Fruit fly (Drosophila melanogaster): Measurements from ENCODE around the gene CG13970.

Gene CG13970

DNA sequence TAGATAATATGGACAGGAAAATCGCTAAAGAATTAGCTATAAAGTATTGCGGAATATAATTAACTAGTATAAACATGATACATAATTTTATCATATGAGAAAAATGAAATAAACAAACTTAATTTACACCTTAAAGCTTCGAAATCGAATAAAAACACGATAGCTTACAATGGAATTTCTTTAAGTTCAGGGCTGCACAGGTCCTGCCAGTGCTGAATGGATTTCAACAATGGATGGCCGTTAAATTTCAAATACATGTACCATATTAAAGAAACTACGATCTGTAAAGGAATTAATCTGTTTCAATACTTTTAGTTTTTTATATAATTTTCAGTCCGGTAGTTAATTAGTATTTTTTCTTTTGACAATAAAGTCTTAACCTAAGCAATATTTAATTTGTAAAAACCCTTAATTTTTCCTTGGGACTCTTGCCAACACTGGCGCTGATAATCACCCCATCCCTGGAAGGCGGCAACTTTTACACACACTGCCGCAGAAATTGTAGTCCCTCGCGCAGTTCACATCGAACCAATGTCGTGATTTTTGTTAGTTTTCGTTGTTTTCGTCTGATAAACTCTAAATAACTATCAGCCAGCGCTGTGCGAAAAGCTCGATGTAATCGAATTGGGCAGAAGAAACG, 42.8 kb downstream of the CG13970 start, which contains the start of the genes barr and lok:
barr (minus strand) TSS at position 353 of the 640 bp plus-strand sequence.
lok (plus strand) TSS at position 405 of the 640 bp plus-strand sequence.
- TF ChIP-seq CG18011 (GFP tag; optimal IDR thresholded peaks at IDR 0.05): peak; percentile 15
- TF ChIP-seq Eip74EF (GFP tag; optimal IDR thresholded peaks at IDR 0.05): no peak
- peak; percentile 21 for TF ChIP-seq Fer2 (tag; optimal IDR thresholded peaks at IDR 0.05)
- no peak for TF ChIP-seq CG11560 (tag; IDR thresholded peaks at IDR 0.05)
- TF ChIP-seq pum (GFP tag; optimal IDR thresholded peaks at IDR 0.05): peak; percentile 67
- TF ChIP-seq lola (GFP tag; optimal IDR thresholded peaks at IDR 0.05): peak in 1 of 3 experiments; percentile 59
- TF ChIP-seq D19A (tag; optimal IDR thresholded peaks at IDR 0.05): no peak
- no peak for TF ChIP-seq NC2α (GFP tag; optimal IDR thresholded peaks at IDR 0.05)
- no peak for TF ChIP-seq NfI (GFP tag; optimal IDR thresholded peaks at IDR 0.05)
- TF ChIP-seq sna (GFP tag; IDR thresholded peaks at IDR 0.05; ENCODE audit: partially characterized antibody): no peak
- TF ChIP-seq Dad (GFP tag; optimal IDR thresholded peaks at IDR 0.05): no peak
- TF ChIP-seq hth (optimal IDR thresholded peaks at IDR 0.05): no peak
- TF ChIP-seq CG17328 (GFP tag; IDR thresholded peaks at IDR 0.05): no peak
- TF ChIP-seq Deaf1 (tag; optimal IDR thresholded peaks at IDR 0.05): no peak
- peak; percentile 42 for TF ChIP-seq CG16863 (GFP tag; optimal IDR thresholded peaks at IDR 0.05)
- TF ChIP-seq CG6813 (GFP tag; optimal IDR thresholded peaks at IDR 0.05): no peak
- no peak for TF ChIP-seq da (GFP tag; optimal IDR thresholded peaks at IDR 0.05)
- TF ChIP-seq chinmo (GFP tag; IDR thresholded peaks at IDR 0.05; ENCODE audit: partially characterized antibody): no peak
- TF ChIP-seq scrt (GFP tag; optimal IDR thresholded peaks at IDR 0.05): no peak
- peak; percentile 44 for TF ChIP-seq Antp (GFP tag; optimal IDR thresholded peaks at IDR 0.05)
- TF ChIP-seq CG12219 (GFP tag; optimal IDR thresholded peaks at IDR 0.05): no peak
- TF ChIP-seq Gug (GFP tag; IDR thresholded peaks at IDR 0.05): peak; percentile 25; the same call in 1 of the 4 replicates
- no peak for TF ChIP-seq jing (GFP tag; optimal IDR thresholded peaks at IDR 0.05)
- no peak for TF ChIP-seq pb (GFP tag; optimal IDR thresholded peaks at IDR 0.05)
- TF ChIP-seq bab2 (GFP tag; optimal IDR thresholded peaks at IDR 0.05): peak; percentile 24
- TF ChIP-seq sob (GFP tag; IDR thresholded peaks at IDR 0.05): peak; percentile 38; the same call in 1 of the 2 replicates
- no peak for TF ChIP-seq CG2199 (GFP tag; IDR thresholded peaks at IDR 0.05)
- TF ChIP-seq CG9797 (GFP tag; optimal IDR thresholded peaks at IDR 0.05): no peak
- no peak for TF ChIP-seq Ravus (GFP tag; IDR thresholded peaks at IDR 0.05)
- TF ChIP-seq crp (GFP tag; optimal IDR thresholded peaks at IDR 0.05): peak in 1 of 2 experiments; percentile 9
- no peak for TF ChIP-seq nau (GFP tag; optimal IDR thresholded peaks at IDR 0.05)
- peak; percentile 36 for TF ChIP-seq CHES-1-like (GFP tag; optimal IDR thresholded peaks at IDR 0.05)
- peak; percentile 83 for TF ChIP-seq CoRest (tag; optimal IDR thresholded peaks at IDR 0.05)
- TF ChIP-seq Tbp (GFP tag; optimal IDR thresholded peaks at IDR 0.05): no peak
- TF ChIP-seq CG17612 (GFP tag; IDR thresholded peaks at IDR 0.05): no peak
- no peak for TF ChIP-seq rib (GFP tag; IDR thresholded peaks at IDR 0.05)
- TF ChIP-seq BtbVII (GFP tag; optimal IDR thresholded peaks at IDR 0.05): no peak
- peak; percentile 29 for TF ChIP-seq CG2875 (GFP tag; optimal IDR thresholded peaks at IDR 0.05)
- no peak for TF ChIP-seq HLHmδ (GFP tag; optimal IDR thresholded peaks at IDR 0.05)
- no peak for TF ChIP-seq fd3F (GFP tag; optimal IDR thresholded peaks at IDR 0.05)
- TF ChIP-seq CG7357 (GFP tag; IDR thresholded peaks at IDR 0.05): 0 out of 3 replicates have a peak, but pooled peaks have one; percentile 36
- peak; percentile 40 for TF ChIP-seq twi (tag; optimal IDR thresholded peaks at IDR 0.05)
- TF ChIP-seq cato (GFP tag; optimal IDR thresholded peaks at IDR 0.05; ENCODE audit: borderline replicate concordance): peak; percentile 16
- TF ChIP-seq tio (GFP tag; optimal IDR thresholded peaks at IDR 0.05): no peak
- no peak for TF ChIP-seq CG5180 (GFP tag; optimal IDR thresholded peaks at IDR 0.05)
- peak; percentile 61 for TF ChIP-seq CG16815 (GFP tag; optimal IDR thresholded peaks at IDR 0.05)
- no peak for TF ChIP-seq pan (optimal IDR thresholded peaks at IDR 0.05)
- TF ChIP-seq pan (GFP tag; optimal IDR thresholded peaks at IDR 0.05 in 1 of 2, IDR thresholded peaks at IDR 0.05 in 1 of 2): no peak
- no peak for TF ChIP-seq CG4707 (GFP tag; optimal IDR thresholded peaks at IDR 0.05)

All from whole organism, embryonic.